In genomic region chrII:10519017-10519416, ce11 we compare ENCODE assay signal across 2 worm cellular contexts.
TF ChIP-seq lines count a peak whose summit lies in the region.

F59B10.4 (minus strand) TSS chrII:10519117.

TF ChIP-seq in whole organism, L1 larva, 84 proteins besides CTCF, POLR2A, EP300 and RAD21:
- TF ChIP-seq ztf-11 (tag; optimal IDR thresholded peaks at IDR 0.05; lab: Kevin White, UChicago), result no peak
- TF ChIP-seq isw-1 (GFP tag; IDR thresholded peaks at IDR 0.05; lab: Robert Waterston, UW), result no peak
- no peak for TF ChIP-seq fkh-8 (tag; optimal IDR thresholded peaks at IDR 0.05; lab: Kevin White, UChicago)
- TF ChIP-seq hpl-2 (GFP tag; optimal IDR thresholded peaks at IDR 0.05; lab: Kevin White, UChicago), result no peak
- peak; percentile 2 for TF ChIP-seq snu-23 (GFP tag; optimal IDR thresholded peaks at IDR 0.05; lab: Kevin White, UChicago)
- TF ChIP-seq nhr-85 (tag; lab: Kevin White, UChicago), result peak; percentile 84
- TF ChIP-seq ceh-88 (GFP tag; IDR thresholded peaks at IDR 0.05; lab: Robert Waterston, UW), result no peak
- no peak for TF ChIP-seq F16B12.6 (tag; optimal IDR thresholded peaks at IDR 0.05; lab: Kevin White, UChicago)
- no peak for TF ChIP-seq tbx-2 (tag; optimal IDR thresholded peaks at IDR 0.05; lab: Kevin White, UChicago)
- no peak for TF ChIP-seq Y116A8C.19 (tag; optimal IDR thresholded peaks at IDR 0.05; lab: Kevin White, UChicago; ENCODE audit: borderline replicate concordance)
- TF ChIP-seq irx-1 (tag; optimal IDR thresholded peaks at IDR 0.05; lab: Kevin White, UChicago), result no peak
- no peak for TF ChIP-seq ets-5 (GFP tag; IDR thresholded peaks at IDR 0.05; lab: Robert Waterston, UW)
- peak; percentile 15 for TF ChIP-seq lin-14 (GFP tag; optimal IDR thresholded peaks at IDR 0.05; lab: Kevin White, UChicago)
- TF ChIP-seq ceh-82 (tag; optimal IDR thresholded peaks at IDR 0.05; lab: Kevin White, UChicago), result no peak
- TF ChIP-seq lsy-2 (tag; optimal IDR thresholded peaks at IDR 0.05; lab: Kevin White, UChicago), result no peak
- no peak for TF ChIP-seq aha-1 (tag; optimal IDR thresholded peaks at IDR 0.05; lab: Kevin White, UChicago)
- TF ChIP-seq dsc-1 (tag; optimal IDR thresholded peaks at IDR 0.05; lab: Kevin White, UChicago), result no peak
- no peak for TF ChIP-seq C16A3.4 (tag; optimal IDR thresholded peaks at IDR 0.05; lab: Kevin White, UChicago)
- TF ChIP-seq snpc-4 (tag; optimal IDR thresholded peaks at IDR 0.05; lab: Kevin White, UChicago), result no peak
- peak; percentile 8 for TF ChIP-seq nhr-20 (tag; optimal IDR thresholded peaks at IDR 0.05; lab: Kevin White, UChicago)
- TF ChIP-seq dpl-1 (GFP tag; optimal IDR thresholded peaks at IDR 0.05; lab: Kevin White, UChicago), result no peak
- peak; percentile 7 for TF ChIP-seq nhr-71 (tag; optimal IDR thresholded peaks at IDR 0.05; lab: Kevin White, UChicago)
- TF ChIP-seq blmp-1 (tag; optimal IDR thresholded peaks at IDR 0.05; lab: Kevin White, UChicago), result peak; percentile 16
- no peak for TF ChIP-seq ceh-63 (GFP tag; optimal IDR thresholded peaks at IDR 0.05; lab: Kevin White, UChicago)
- no peak for TF ChIP-seq tlp-1 (tag; optimal IDR thresholded peaks at IDR 0.05; lab: Kevin White, UChicago)
- no peak for TF ChIP-seq xbp-1 (tag; optimal IDR thresholded peaks at IDR 0.05; lab: Kevin White, UChicago)
- TF ChIP-seq nhr-19 (GFP tag; conservative IDR thresholded peaks at IDR 0.05; lab: Robert Waterston, UW), result no peak
- no peak for TF ChIP-seq nhr-28 (tag; optimal IDR thresholded peaks at IDR 0.05; lab: Kevin White, UChicago)
- TF ChIP-seq pqm-1 (tag; optimal IDR thresholded peaks at IDR 0.05; lab: Kevin White, UChicago), result no peak
- no peak for TF ChIP-seq unc-62 (GFP tag; optimal IDR thresholded peaks at IDR 0.05; lab: Kevin White, UChicago)
- TF ChIP-seq mef-2 (tag; optimal IDR thresholded peaks at IDR 0.05; lab: Kevin White, UChicago), result no peak
- no peak for TF ChIP-seq hlh-4 (tag; optimal IDR thresholded peaks at IDR 0.05; lab: Kevin White, UChicago)
- TF ChIP-seq C34B4.2 (tag; optimal IDR thresholded peaks at IDR 0.05; lab: Kevin White, UChicago), result no peak
- TF ChIP-seq elt-3 (tag; optimal IDR thresholded peaks at IDR 0.05; lab: Kevin White, UChicago), result peak in 1 of 6 experiments; percentile 8
- no peak for TF ChIP-seq lin-15B (tag; optimal IDR thresholded peaks at IDR 0.05; lab: Kevin White, UChicago)
- TF ChIP-seq nhr-12 (tag; optimal IDR thresholded peaks at IDR 0.05; lab: Kevin White, UChicago), result no peak
- no peak for TF ChIP-seq sptf-1 (tag; optimal IDR thresholded peaks at IDR 0.05; lab: Kevin White, UChicago)
- TF ChIP-seq fkh-4 (tag; optimal IDR thresholded peaks at IDR 0.05; lab: Kevin White, UChicago; ENCODE audit: borderline replicate concordance), result no peak
- no peak for TF ChIP-seq ztf-4 (tag; optimal IDR thresholded peaks at IDR 0.05; lab: Kevin White, UChicago)
- no peak for TF ChIP-seq vab-15 (tag; optimal IDR thresholded peaks at IDR 0.05; lab: Kevin White, UChicago)
- TF ChIP-seq alr-1 (tag; optimal IDR thresholded peaks at IDR 0.05; lab: Kevin White, UChicago; ENCODE audit: borderline replicate concordance), result no peak
- TF ChIP-seq ceh-8 (GFP tag; optimal IDR thresholded peaks at IDR 0.05; lab: Kevin White, UChicago), result no peak
TF ChIP-seq in whole organism, L1 larva: peak in this region for 7.

TF ChIP-seq in whole organism, L4 larva, 104 proteins besides CTCF, POLR2A, EP300 and RAD21:
- no peak for TF ChIP-seq ceh-62 (tag; optimal IDR thresholded peaks at IDR 0.05; lab: Kevin White, UChicago)
- TF ChIP-seq dmd-6 (GFP tag; IDR thresholded peaks at IDR 0.05; lab: Robert Waterston, UW), result 0 out of 2 replicates have a peak, but pooled peaks have one; percentile 8
TF ChIP-seq in whole organism, L4 larva: peak in this region for 1.
